Worm (Caenorhabditis elegans): Measurements from ENCODE around the gene ctsa-3.1.

ctsa-3.1 gene

DNA sequence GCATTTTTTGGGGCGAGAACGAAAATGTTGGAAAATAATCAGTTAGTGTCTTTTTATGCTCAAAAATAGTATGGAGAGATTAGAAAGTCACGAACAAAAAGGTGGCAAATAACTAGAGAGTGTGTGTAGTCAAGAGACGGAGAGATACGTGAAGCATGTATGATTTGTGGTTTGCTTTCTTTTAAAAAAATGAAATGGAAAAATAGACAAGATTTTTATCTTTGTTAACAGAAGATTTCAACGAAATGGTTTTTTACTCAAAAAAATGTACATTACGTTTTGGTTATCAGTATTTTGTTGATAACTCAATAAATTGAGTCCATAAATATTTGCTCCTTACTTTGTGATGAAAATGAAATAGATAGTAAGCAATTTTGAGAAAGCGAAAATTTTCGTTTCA is 24.5 kb upstream of the ctsa-3.1 start, which contains the start of gene dhs-7:
dhs-7 (minus strand) TSS at position 277 of the 400 bp plus-strand sequence.
- TF ChIP-seq W03F9.2 (tag; optimal IDR thresholded peaks at IDR 0.05), result no peak
- TF ChIP-seq him-1 (tag; optimal IDR thresholded peaks at IDR 0.05), result no peak
- no peak for TF ChIP-seq dao-5 (tag; optimal IDR thresholded peaks at IDR 0.05)

DNA sequence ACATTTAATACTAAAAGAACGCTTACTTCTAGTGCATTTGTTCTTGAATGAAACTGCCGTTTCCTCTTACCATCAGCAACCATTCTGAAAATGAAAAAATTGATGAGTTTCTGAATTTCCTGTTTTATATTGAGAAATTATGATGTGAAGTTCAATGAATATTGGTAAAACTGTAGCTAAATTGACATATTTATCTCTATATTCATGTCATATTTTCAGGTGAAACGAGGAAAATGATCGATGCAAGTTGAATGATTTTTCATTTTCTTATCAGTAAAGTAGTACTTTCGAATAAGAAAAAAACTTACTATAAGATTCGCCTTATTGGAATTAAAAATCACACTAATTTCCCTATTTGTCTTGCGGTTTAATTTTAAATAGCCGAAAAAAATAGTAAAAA is 22.5 kb upstream of the ctsa-3.1 start, which contains the start of gene E04F6.15:
E04F6.15 (minus strand) TSS at position 101 of the 400 bp plus-strand sequence.
- TF ChIP-seq W03F9.2 (tag; optimal IDR thresholded peaks at IDR 0.05) (no peak), him-1 (tag; optimal IDR thresholded peaks at IDR 0.05) (no peak), dao-5 (tag; optimal IDR thresholded peaks at IDR 0.05) (no peak)

DNA sequence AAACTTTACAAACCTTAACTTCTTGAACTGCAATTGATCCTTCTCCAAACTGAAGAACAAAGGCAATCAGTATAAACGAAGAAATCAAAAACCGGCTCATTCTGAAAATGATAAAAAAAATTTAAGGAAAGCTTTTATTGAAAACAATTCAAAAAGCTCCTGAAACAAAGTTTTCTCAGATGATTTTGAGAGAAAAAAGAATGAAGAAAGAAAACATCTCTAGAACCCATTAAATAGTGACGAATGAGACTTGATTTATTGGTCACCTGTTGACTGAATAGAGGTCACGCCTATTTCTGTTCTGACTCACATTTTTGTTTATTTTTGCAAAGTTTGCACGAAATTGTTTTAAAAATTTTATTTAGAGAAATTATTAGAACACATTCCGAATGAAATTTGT is 21.4 kb upstream of the ctsa-3.1 start, which contains the start of gene E04F6.8:
E04F6.8 (minus strand) TSS at position 101 of the 400 bp plus-strand sequence.
- TF ChIP-seq W03F9.2 (tag; optimal IDR thresholded peaks at IDR 0.05) (no peak), him-1 (tag; optimal IDR thresholded peaks at IDR 0.05) (no peak), dao-5 (tag; optimal IDR thresholded peaks at IDR 0.05) (no peak)

DNA sequence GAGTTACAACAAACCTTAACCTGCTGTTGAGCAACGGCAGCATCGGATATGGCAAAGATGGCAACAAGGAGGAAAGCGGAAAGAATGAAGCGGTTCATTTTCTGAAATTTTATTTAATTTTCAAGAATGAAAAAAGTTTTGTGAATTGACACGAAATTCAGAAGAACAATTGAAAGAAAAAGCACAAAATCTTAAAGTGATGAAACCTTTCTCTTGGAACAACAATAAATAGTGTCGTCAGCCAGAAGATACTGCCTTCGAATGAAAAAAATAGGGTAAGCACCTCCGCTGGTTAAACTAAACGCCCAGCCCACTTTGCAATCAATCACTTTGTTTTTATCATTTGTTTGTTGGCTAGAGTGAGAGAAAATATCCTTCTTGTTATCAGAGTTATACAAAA is 20.6 kb upstream of the ctsa-3.1 start, which contains the start of gene E04F6.9:
E04F6.9 (minus strand) TSS at position 101 of the 400 bp plus-strand sequence.
- TF ChIP-seq W03F9.2 (tag; optimal IDR thresholded peaks at IDR 0.05), result no peak
- TF ChIP-seq dao-5 (tag; optimal IDR thresholded peaks at IDR 0.05), result no peak
- TF ChIP-seq him-1 (tag; optimal IDR thresholded peaks at IDR 0.05), result no peak

DNA sequence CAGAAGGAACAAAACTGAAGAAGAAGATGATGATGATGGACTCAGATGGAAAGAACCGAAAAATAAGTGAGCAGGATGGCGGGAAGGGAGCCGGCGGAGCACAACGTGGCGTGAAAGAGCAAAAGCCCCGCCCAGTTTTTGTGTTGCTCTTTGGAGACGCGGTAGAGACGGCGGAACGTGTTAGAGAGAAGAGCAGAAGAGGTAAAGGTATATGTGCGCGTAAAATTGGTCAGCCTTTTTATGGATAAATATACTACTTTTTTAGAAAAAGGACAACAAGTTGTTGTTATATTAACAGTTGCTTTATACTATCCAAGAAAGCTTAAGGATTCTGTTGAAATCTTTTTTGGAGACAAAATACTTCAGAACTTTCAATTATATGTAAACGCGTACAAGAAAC is 15.6 kb upstream of the ctsa-3.1 start, which contains the start of gene E04F6.10:
E04F6.10 (minus strand) TSS at position 101 of the 400 bp plus-strand sequence.
- TF ChIP-seq W03F9.2 (tag; optimal IDR thresholded peaks at IDR 0.05) (no peak), dao-5 (tag; optimal IDR thresholded peaks at IDR 0.05) (no peak), him-1 (tag; optimal IDR thresholded peaks at IDR 0.05) (no peak)

DNA sequence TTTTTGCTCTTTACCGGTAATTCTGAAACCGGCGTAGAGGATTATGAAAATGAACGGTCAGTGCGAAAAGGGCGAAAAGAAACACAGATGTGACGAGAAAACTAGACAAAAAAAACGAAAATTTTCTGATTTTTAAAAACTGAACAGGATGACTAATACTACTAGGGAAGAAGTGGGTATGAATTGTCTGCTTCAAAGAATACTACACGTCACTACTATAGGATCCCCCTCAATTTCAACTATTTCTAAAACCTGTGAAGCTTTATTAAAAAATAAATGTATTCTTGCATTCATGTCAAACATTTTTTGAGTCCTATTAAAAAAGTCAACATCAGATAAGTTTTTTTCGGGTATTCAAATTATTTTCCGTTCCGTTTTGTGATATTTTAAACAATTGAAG is 8.6 kb upstream of the ctsa-3.1 start:
- no peak for TF ChIP-seq him-1 (tag; optimal IDR thresholded peaks at IDR 0.05)
- TF ChIP-seq dao-5 (tag; optimal IDR thresholded peaks at IDR 0.05), result no peak
- TF ChIP-seq W03F9.2 (tag; optimal IDR thresholded peaks at IDR 0.05), result no peak

DNA sequence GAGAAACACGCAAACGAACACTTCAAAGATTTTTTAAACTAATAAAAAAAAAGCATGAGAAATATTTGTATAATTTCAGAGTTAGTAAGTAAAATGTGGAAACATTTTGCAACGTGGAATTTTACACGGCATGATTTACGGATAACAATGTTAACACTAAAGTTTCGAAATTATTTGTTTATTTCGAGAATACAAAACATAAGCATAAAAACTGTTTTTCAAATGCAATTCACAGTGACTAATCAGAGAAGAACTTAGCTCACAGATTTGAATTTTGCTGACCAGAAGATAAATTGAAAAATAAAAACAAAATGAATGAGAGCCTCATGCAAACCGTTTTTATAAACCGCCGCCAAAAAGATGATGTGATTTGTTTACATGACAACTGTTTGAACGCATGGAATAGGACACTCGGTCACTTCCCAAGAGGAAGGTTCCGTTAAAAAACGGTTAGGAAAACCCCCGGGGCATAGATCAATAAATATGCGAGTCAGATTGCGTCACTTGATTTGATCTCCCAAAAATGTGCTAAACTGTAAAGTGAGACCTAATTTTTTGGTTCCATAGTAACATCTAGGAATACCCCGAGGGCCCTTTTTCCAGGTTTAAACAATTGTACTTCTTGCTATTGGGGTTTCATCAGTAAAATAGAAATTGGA is 6.7 kb upstream of the ctsa-3.1 start, which contains the start of gene clh-3:
clh-3 (minus strand) TSS at position 51 of the 659 bp plus-strand sequence.
- TF ChIP-seq dao-5 (tag; optimal IDR thresholded peaks at IDR 0.05) (no peak), W03F9.2 (tag; optimal IDR thresholded peaks at IDR 0.05) (no peak), him-1 (tag; optimal IDR thresholded peaks at IDR 0.05) (no peak)

DNA sequence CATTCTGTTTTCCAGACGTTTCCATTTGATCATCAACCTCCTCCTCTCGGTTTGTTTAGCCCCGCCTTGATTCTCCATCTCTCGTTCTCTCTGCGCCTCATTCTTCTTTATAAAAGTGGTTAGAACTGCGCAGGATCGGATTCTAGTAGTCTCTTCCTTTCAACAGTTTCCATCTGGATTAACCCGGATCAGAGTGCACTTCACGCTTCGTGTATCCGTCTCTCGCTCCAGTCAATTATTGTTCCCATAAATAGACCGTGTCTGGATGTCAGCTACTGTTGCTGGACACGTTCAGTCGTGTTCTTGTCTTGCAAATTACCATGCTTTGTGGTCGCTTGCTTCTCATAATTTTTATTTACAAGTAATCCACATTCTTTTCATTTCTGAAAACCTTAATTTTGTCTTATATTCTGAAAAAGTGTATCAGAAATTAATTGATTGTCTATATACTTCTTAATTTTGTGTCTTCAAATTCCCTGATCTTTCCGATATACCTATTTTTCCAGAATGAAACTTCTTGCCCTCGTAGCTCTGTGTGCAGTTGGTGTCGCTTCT is 3.9 kb upstream of the ctsa-3.1 start, which contains the start of gene F32A5.4:
F32A5.4 (plus strand) TSS at position 505 of the 555 bp plus-strand sequence.
- TF ChIP-seq him-1 (tag; optimal IDR thresholded peaks at IDR 0.05) (no peak), W03F9.2 (tag; optimal IDR thresholded peaks at IDR 0.05) (no peak), dao-5 (tag; optimal IDR thresholded peaks at IDR 0.05) (no peak)

DNA sequence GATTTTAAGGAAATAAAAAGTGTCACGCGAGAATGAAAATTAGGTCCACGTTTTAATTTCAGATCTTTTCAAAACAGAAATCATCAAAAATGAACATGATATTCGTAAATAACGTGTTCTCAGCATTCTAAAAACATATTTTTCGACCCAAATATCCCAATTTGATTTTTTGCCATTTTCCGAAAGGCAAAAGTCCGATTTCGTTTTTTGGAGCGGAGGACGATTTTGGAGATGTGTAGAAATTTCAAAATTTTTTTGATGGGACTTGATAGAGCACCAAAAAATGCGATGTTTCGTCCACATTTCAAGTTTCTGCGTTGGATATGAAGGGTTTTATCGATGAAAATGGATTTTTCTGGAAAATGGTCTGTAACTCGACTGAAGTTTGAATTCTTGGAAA is 2.0 kb upstream of the ctsa-3.1 start:
- TF ChIP-seq W03F9.2 (tag; optimal IDR thresholded peaks at IDR 0.05) (no peak), dao-5 (tag; optimal IDR thresholded peaks at IDR 0.05) (no peak), him-1 (tag; optimal IDR thresholded peaks at IDR 0.05) (no peak)

DNA sequence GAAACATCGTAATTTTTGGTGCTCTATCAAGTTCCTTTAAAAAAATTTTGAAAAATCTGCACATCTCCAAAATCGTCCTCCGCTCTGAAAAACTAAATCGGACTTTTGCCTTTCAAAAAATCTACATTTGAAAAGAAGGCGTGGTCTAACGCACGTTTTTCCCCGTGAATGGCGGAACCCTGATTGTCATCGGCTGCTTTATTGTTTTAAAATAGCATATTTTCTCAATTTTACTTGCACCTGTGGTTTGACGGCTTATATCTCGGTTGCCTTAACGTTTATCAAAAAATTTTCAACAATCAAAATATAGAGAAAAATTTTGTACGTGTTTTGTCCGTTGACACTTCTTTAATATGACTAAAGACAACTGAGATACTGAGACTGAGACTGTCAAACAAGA is 702 bp upstream of the ctsa-3.1 start:
- TF ChIP-seq W03F9.2 (tag; optimal IDR thresholded peaks at IDR 0.05) (no peak), dao-5 (tag; optimal IDR thresholded peaks at IDR 0.05) (no peak), him-1 (tag; optimal IDR thresholded peaks at IDR 0.05) (no peak)

DNA sequence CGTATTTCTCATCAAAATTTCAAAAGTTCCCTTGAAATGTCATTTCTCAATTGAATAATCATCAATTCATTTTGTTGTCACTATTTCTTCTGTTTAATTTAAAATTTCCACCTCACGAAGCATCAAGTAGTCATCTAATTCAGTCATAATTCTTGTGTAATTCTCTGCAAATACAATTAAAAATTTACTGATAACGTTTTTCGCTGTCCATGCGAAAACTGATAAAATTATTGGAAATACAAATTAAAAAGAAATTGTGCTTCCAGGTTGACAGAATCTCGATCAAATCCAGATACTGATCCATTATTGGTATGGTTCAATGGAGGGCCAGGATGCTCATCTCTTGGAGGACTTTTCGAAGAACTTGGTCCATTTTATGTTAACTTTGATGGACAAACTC is 621 bp downstream of the ctsa-3.1 start:
- TF ChIP-seq W03F9.2 (tag; optimal IDR thresholded peaks at IDR 0.05) (no peak), dao-5 (tag; optimal IDR thresholded peaks at IDR 0.05) (no peak), him-1 (tag; optimal IDR thresholded peaks at IDR 0.05) (no peak)

DNA sequence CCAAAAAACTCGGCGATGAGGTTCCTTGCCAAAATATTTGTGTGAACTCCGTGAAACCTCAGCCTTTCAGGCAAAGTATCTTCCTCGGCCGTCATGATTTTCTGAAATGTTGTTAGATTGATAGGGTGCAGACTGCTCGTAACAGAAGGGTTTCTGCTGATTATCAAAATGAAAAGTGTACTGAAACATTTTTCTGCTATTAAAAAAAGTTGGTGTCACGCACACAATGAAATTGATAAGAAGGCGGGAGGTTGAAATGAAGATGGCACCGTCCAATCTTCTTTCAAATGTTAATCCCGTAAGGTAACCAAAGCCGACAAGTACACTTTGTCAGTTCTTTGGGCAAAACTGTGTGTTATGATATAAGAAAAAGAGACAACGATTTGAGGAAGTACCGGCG is 4.3 kb downstream of the ctsa-3.1 start:
- TF ChIP-seq dao-5 (tag; optimal IDR thresholded peaks at IDR 0.05), result no peak
- no peak for TF ChIP-seq him-1 (tag; optimal IDR thresholded peaks at IDR 0.05)
- TF ChIP-seq W03F9.2 (tag; optimal IDR thresholded peaks at IDR 0.05), result no peak

DNA sequence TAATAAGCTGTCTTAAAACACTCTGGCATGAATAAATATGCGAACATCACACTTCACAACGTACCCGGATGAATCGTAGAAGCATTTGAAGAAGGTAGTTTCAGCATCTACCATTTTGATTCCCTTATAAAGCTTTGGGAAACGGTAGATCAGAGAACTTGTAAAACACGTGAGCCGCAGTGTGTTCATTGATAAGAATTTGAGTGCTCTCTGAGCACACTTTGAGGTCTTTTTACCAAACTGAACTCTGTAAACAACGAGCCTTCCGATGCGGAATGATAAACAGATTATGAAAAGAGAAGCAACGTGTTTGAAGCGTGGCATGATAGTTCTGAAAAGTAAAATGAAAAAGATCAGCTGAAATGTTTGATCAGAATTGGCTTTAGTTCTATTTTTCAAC is 5.6 kb downstream of the ctsa-3.1 start, which contains the start of gene aqp-1:
aqp-1 (minus strand) TSS at position 102 of the 400 bp plus-strand sequence.
- TF ChIP-seq W03F9.2 (tag; optimal IDR thresholded peaks at IDR 0.05), result no peak
- no peak for TF ChIP-seq him-1 (tag; optimal IDR thresholded peaks at IDR 0.05)
- TF ChIP-seq dao-5 (tag; optimal IDR thresholded peaks at IDR 0.05), result no peak

DNA sequence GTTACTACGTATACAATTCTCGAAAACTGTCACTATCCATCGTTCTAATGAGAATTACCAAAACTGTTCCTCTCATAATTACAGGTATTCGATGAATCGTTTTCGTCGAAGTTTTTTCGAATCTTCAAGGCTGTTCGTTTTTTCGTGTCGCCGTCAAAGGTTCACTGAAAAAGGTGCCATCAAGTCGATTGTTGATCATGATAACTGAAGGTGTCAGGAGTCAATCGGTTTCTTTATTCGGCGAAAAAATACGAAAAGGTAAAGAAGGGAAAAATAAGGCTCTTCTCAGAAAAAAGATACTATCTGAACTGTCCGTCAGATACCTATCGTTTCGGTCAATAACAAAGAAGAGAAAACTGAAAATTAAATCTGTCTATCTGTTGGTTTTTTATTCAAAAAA is 6.1 kb downstream of the ctsa-3.1 start:
- TF ChIP-seq W03F9.2 (tag; optimal IDR thresholded peaks at IDR 0.05) (no peak), him-1 (tag; optimal IDR thresholded peaks at IDR 0.05) (no peak), dao-5 (tag; optimal IDR thresholded peaks at IDR 0.05) (no peak)

All from whole organism, L4/young adult.